Worm (Caenorhabditis elegans): ENCODE results near the gene scl-10.

DNA sequence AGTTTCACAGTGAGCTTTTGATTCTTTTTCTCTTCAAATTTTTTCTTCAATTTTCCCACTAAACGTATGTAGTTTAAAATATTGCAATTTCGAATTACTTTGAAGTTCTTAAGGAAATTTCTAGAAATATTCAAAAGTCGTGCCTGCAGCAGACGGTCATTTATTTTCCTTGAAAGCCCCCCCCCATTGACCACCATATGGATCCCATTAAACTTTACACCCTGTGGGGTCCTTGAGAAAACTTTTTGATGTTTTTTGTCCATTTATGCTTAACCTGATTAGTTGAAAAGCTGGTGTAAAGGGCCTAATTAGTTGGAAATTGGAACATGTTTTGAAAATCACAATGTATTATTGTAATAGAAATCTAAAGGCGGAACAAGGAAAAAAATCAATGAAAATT is 38.8 kb upstream of the scl-10 start:
- TF ChIP-seq nhr-237 (tag; optimal IDR thresholded peaks at IDR 0.05) (no peak), mab-5 (tag; optimal IDR thresholded peaks at IDR 0.05) (no peak), nhr-28 (tag; optimal IDR thresholded peaks at IDR 0.05) (no peak), unc-39 (tag; optimal IDR thresholded peaks at IDR 0.05) (no peak), ceh-43 (GFP tag; optimal IDR thresholded peaks at IDR 0.05) (no peak), sptf-1 (tag; optimal IDR thresholded peaks at IDR 0.05) (no peak), lsy-2 (tag; optimal IDR thresholded peaks at IDR 0.05) (no peak), elt-3 (tag; optimal IDR thresholded peaks at IDR 0.05) (no peak), drap-1 (GFP tag; optimal IDR thresholded peaks at IDR 0.05) (no peak), unc-62 (GFP tag; optimal IDR thresholded peaks at IDR 0.05) (no peak), nhr-12 (tag; optimal IDR thresholded peaks at IDR 0.05) (no peak), lin-13 (tag; optimal IDR thresholded peaks at IDR 0.05) (no peak), hlh-1 (tag; optimal IDR thresholded peaks at IDR 0.05) (no peak), elt-1 (tag; optimal IDR thresholded peaks at IDR 0.05; ENCODE audit: borderline replicate concordance, insufficient read depth) (no peak)
